Fruit fly (Drosophila melanogaster) S2 (cell line): ENCODE data around the gene CG5810.

ENCODE experiments used
- CG8478 ChIP-seq: fragments of >200 bp; optimal IDR thresholded peaks from 2 replicates; lab custom pipeline; 2018
- CTCF ChIP-seq, 2 experiments: fragments of >200 bp; optimal IDR thresholded peaks; 2 replicates each; lab custom pipeline; 2018

DNA sequence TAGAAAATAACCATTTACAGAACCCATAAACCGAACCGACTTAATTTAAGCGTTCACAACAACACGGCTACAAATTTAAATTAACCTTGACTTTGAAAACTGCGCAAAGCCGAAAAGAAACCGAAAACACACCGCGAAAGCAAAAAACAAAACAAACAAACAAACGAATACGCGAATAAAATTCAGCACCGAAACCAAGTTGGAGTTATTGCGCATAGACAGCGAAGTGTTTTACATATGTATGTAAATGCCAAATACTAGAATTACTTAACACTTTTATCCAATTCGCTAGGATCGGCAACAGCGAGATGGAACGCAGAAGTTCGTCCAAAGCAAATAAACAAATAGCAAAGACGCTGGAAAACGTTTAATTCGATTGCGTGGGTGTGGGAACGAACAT is 22.1 kb downstream of the CG5810 start:
- TF ChIP-seq CG8478, result no peak
- no peak for TF ChIP-seq CTCF (optimal IDR thresholded peaks at IDR 0.05; lab: Kevin White, UChicago)
